Fruit fly (Drosophila melanogaster) whole organism, adult: ENCODE measurements around the gene WRNexo.

Experiments used
- CG33017 ChIP-seq: fragments of 200-800 bp; sonication (Bioruptor generic); optimal IDR thresholded peaks from 2 replicates; lab custom pipeline; 2018; ENCODE audit warnings: missing biosample characterization, mild to moderate bottlenecking, missing genetic modification characterization, moderate library complexity
- CG7045 ChIP-seq: fragments of 200-800 bp; sonication (Bioruptor generic); optimal IDR thresholded peaks from 2 replicates; lab custom pipeline; 2017; ENCODE audit warnings: missing biosample characterization, mild to moderate bottlenecking, missing genetic modification characterization
- CG7101 ChIP-seq: fragments of 200-800 bp; sonication (Bioruptor generic); optimal IDR thresholded peaks from 2 replicates; lab custom pipeline; 2018; ENCODE audit warnings: missing biosample characterization, mild to moderate bottlenecking, missing genetic modification characterization, moderate library complexity
- bab1 ChIP-seq: fragments of 200-800 bp; sonication (Bioruptor generic); optimal IDR thresholded peaks from 3 replicates; lab custom pipeline; 2019; ENCODE audit warnings: missing biosample characterization, mild to moderate bottlenecking, missing genetic modification characterization, moderate library complexity
- cic ChIP-seq: fragments of 200-800 bp; sonication (Bioruptor generic); optimal IDR thresholded peaks from 2 replicates; lab custom pipeline; 2017; ENCODE audit warnings: missing biosample characterization, mild to moderate bottlenecking, missing genetic modification characterization, moderate library complexity
- pad ChIP-seq: fragments of 200-800 bp; sonication (Bioruptor generic); optimal IDR thresholded peaks from 3 replicates; lab custom pipeline; 2017; ENCODE audit warnings: missing biosample characterization, missing genetic modification characterization, mild to moderate bottlenecking, moderate library complexity, missing genetic modification reagents

DNA sequence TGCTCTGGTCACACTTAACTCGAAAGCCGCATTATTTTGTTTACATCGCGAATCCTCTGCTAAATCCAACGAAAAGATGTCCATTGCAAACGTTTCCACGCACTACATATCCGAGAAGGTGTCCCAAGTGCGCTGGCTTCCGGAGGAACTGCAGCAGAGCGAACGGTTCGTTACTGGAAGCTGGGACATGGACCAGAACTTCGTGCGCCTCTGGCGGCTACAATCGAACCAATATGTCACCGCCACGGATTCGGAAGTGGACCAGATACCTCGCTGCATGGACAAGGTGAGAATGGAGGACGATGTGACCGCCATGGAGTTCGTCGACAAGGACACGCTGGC lies 653 bp upstream of the WRNexo start:
- TF ChIP-seq cic (GFP tag; lab: Kevin White, UChicago) (no peak), CG7045 (GFP tag; lab: Kevin White, UChicago) (no peak), CG7101 (no peak), CG33017 (no peak), pad (no peak), bab1 (no peak)
